Fruit fly (Drosophila melanogaster): Measurements from ENCODE around the gene CG2926.

Gene CG2926

DNA sequence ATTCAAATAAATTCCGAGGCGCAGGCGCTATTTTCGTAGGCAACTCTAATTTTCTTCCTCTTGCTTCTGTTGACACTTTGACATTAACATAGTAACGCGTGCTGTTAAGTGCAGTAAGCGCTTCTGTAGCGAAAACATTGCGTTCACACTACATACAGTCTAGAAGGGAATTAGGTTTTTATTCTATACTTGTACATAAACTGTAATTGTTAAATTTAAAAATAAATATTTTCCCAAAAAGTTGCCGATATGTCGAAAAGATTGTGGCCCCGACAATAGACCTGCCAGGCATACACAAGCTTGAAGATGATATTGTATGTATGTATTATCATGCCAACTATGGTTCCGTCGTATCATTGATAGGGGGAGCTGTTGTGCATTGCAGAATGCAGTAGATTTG is 18.3 kb upstream of the CG2926 start, which contains the start of gene asl (continued):
- TF ChIP-seq HLH4C (GFP tag; IDR thresholded peaks at IDR 0.05; ENCODE audit: partially characterized antibody) (no peak), lov (optimal IDR thresholded peaks at IDR 0.05) (no peak), lov (GFP tag; IDR thresholded peaks at IDR 0.05) (0 out of 3 replicates have a peak, but pooled peaks have one; percentile 50), CG8478 (optimal IDR thresholded peaks at IDR 0.05) (no peak), CG16863 (GFP tag; optimal IDR thresholded peaks at IDR 0.05) (peak; percentile 34), bowl (GFP tag; IDR thresholded peaks at IDR 0.05) (no peak), CG34224 (GFP tag; IDR thresholded peaks at IDR 0.05; ENCODE audit: partially characterized antibody) (no peak), Gsc (GFP tag; IDR thresholded peaks at IDR 0.05) (no peak), eve (GFP tag; optimal IDR thresholded peaks at IDR 0.05) (no peak), eyg (GFP tag; optimal IDR thresholded peaks at IDR 0.05) (peak; percentile 32), grau (tag; optimal IDR thresholded peaks at IDR 0.05) (peak; percentile 78), Rfx (GFP tag; IDR thresholded peaks at IDR 0.05) (peak; percentile 79), ATbp (GFP tag; optimal IDR thresholded peaks at IDR 0.05) (peak; percentile 32), pnt (GFP tag; optimal IDR thresholded peaks at IDR 0.05) (peak; percentile 45), CG32772 (GFP tag; IDR thresholded peaks at IDR 0.05) (0 out of 2 replicates have a peak, but pooled peaks have one; percentile 11), CG12744 (GFP tag; optimal IDR thresholded peaks at IDR 0.05) (peak; percentile 32), Sry-β (GFP tag; optimal IDR thresholded peaks at IDR 0.05) (peak; percentile 19), Hr39 (optimal IDR thresholded peaks at IDR 0.05) (no peak), D19B (GFP tag; optimal IDR thresholded peaks at IDR 0.05) (no peak), Eip74EF (GFP tag; optimal IDR thresholded peaks at IDR 0.05) (peak in 1 of 2 experiments; percentile 88), CG3726 (GFP tag; IDR thresholded peaks at IDR 0.05) (no peak), Antp (GFP tag; optimal IDR thresholded peaks at IDR 0.05) (peak; percentile 41), CG33557 (GFP tag; optimal IDR thresholded peaks at IDR 0.05) (peak; percentile 42), CG9609 (GFP tag; optimal IDR thresholded peaks at IDR 0.05) (peak; percentile 11), Nf-YC (tag; optimal IDR thresholded peaks at IDR 0.05) (peak; percentile 68), CG12104 (GFP tag; optimal IDR thresholded peaks at IDR 0.05) (peak; percentile 40), CG18262 (tag; optimal IDR thresholded peaks at IDR 0.05) (peak; percentile 61), shn (GFP tag; optimal IDR thresholded peaks at IDR 0.05) (peak; percentile 25), CTCF (GFP tag; optimal IDR thresholded peaks at IDR 0.05) (peak; percentile 94), Mes4 (GFP tag; optimal IDR thresholded peaks at IDR 0.05) (peak; percentile 34), CG3281 (GFP tag; optimal IDR thresholded peaks at IDR 0.05) (peak; percentile 61), p53 (GFP tag; optimal IDR thresholded peaks at IDR 0.05) (no peak), Aef1 (GFP tag; IDR thresholded peaks at IDR 0.05) (no peak; the same call in 2 of the 3 replicates), HLH3B (GFP tag; IDR thresholded peaks at IDR 0.05) (no peak), gcm (GFP tag; optimal IDR thresholded peaks at IDR 0.05) (no peak), Elba2 (GFP tag; optimal IDR thresholded peaks at IDR 0.05) (peak; percentile 96), CG2889 (GFP tag; IDR thresholded peaks at IDR 0.05) (no peak), phol (tag; optimal IDR thresholded peaks at IDR 0.05) (peak; percentile 81), CG17912 (GFP tag; optimal IDR thresholded peaks at IDR 0.05) (peak; percentile 59), CG2120 (GFP tag; optimal IDR thresholded peaks at IDR 0.05) (peak; percentile 71), stwl (tag; optimal IDR thresholded peaks at IDR 0.05) (peak; percentile 72), CG17829 (tag; optimal IDR thresholded peaks at IDR 0.05) (peak; percentile 85), tap (tag; optimal IDR thresholded peaks at IDR 0.05) (no peak), bcd (GFP tag; optimal IDR thresholded peaks at IDR 0.05) (peak; percentile 62), CG9932 (GFP tag; IDR thresholded peaks at IDR 0.05) (peak; percentile 56), HHEX (GFP tag; optimal IDR thresholded peaks at IDR 0.05) (no peak), Xbp1 (GFP tag; optimal IDR thresholded peaks at IDR 0.05) (peak; percentile 69), Med (GFP tag) (peak; percentile 91), mam (GFP tag; optimal IDR thresholded peaks at IDR 0.05) (peak; percentile 44), D19A (tag; optimal IDR thresholded peaks at IDR 0.05) (peak; percentile 60), H15 (GFP tag; IDR thresholded peaks at IDR 0.05) (no peak), en (GFP tag; optimal IDR thresholded peaks at IDR 0.05) (no peak), Bgb (GFP tag; IDR thresholded peaks at IDR 0.05; ENCODE audit: partially characterized antibody) (peak; percentile 44; the same call in 1 of the 2 replicates)
